Fruit fly (Drosophila melanogaster) whole organism, wandering third instar larva: ENCODE data around the gene CG13251.

ENCODE experiments used
- br ChIP-seq: fragments of 200-800 bp; sonication (Bioruptor generic); optimal IDR thresholded peaks from 2 replicates; lab custom pipeline; 2016; ENCODE audit warnings: missing biosample characterization, missing genetic modification characterization
- pan ChIP-seq: fragments of >200 bp; optimal IDR thresholded peaks from 2 replicates; lab custom pipeline; 2017
- psq ChIP-seq: fragments of 200-800 bp; sonication (Bioruptor generic); optimal IDR thresholded peaks from 3 replicates; lab custom pipeline; 2017; ENCODE audit warnings: missing biosample characterization, mild to moderate bottlenecking, missing genetic modification characterization, moderate library complexity
- sv ChIP-seq: fragments of 200-800 bp; sonication (Bioruptor generic); optimal IDR thresholded peaks from 3 replicates; lab custom pipeline; 2016; ENCODE audit warnings: missing biosample characterization, missing genetic modification characterization

dm6 chr3L:20671659-20672058, 34.7 kb downstream of the CG13251 start:
- TF ChIP-seq pan, result no peak
- no peak for TF ChIP-seq psq
- TF ChIP-seq br (GFP tag; lab: Kevin White, UChicago), result no peak
- TF ChIP-seq sv (GFP tag; lab: Kevin White, UChicago), result no peak
